Worm (Caenorhabditis elegans) whole organism, mixed stage, embryonic: Measurements from ENCODE around the gene F59B1.2.

Experiments used
- elt-3 ChIP-seq: fragments of 150-350 bp; optimal IDR thresholded peaks from 2 replicates; lab custom pipeline; 2014; ENCODE audit warnings: missing biosample characterization, missing genetic modification characterization
- nhr-12 ChIP-seq: fragments of 150-350 bp; optimal IDR thresholded peaks from 2 replicates; lab custom pipeline; 2014; ENCODE audit warnings: missing biosample characterization, missing genetic modification characterization
- tbx-8 ChIP-seq: fragments of 200-800 bp; sonication (Bioruptor generic); optimal IDR thresholded peaks from 2 replicates; lab custom pipeline; 2018; ENCODE audit warnings: mild to moderate bottlenecking, missing genetic modification characterization, moderate library complexity, missing compliant biosample characterization
- unc-62 ChIP-seq: fragments of 150-350 bp; optimal IDR thresholded peaks from 2 replicates; lab custom pipeline; 2014; ENCODE audit warnings: missing biosample characterization, missing genetic modification reagents, missing genetic modification characterization

- no peak for TF ChIP-seq unc-62 (GFP tag; lab: Kevin White, UChicago)
- no peak for TF ChIP-seq tbx-8
- no peak for TF ChIP-seq nhr-12 (tag; lab: Kevin White, UChicago)
- no peak for TF ChIP-seq elt-3 (tag; lab: Kevin White, UChicago)
Measured at ce11 chrV:3670499-3670898, 37.4 kb downstream of the F59B1.2 start, which contains the start of gene Y39H10B.3.
